Fruit fly (Drosophila melanogaster): ENCODE results near the gene CG4101.

DNA sequence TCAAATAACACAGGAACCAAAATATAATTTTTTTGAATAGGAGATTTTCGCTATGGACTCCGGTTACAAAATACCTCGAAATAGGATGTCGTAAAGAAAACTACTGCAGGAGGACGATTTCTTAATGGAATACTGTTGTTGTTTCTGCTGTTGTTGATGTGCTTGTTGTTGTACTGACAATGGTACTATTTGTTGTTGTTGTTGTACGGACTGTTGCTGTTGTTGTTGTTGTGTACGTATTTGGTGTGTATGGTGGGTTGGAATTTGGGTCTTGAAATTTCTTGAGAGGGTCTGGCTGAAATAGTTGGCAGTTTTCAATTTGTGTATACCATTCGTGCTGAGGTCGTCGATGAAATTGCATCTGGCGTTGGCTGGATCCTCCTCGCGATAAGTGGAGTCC is 13.9 kb downstream of the CG4101 start:
- TF ChIP-seq CG8478 (optimal IDR thresholded peaks at IDR 0.05) (no peak), EcR (GFP tag; optimal IDR thresholded peaks at IDR 0.05) (no peak), pan (optimal IDR thresholded peaks at IDR 0.05) (no peak), usp (GFP tag; optimal IDR thresholded peaks at IDR 0.05) (no peak), Dll (optimal IDR thresholded peaks at IDR 0.05) (no peak), psq (optimal IDR thresholded peaks at IDR 0.05) (no peak)

Data from whole organism.